Fruit fly (Drosophila melanogaster) whole organism, embryonic: Measurements from ENCODE around the gene CG42784.

Experiments
- CG13424 ChIP-seq: fragments of 200-800 bp; sonication (Bioruptor generic); optimal IDR thresholded peaks from 2 replicates; lab custom pipeline; 2019; ENCODE audit warnings: missing biosample characterization, mild to moderate bottlenecking, missing genetic modification characterization, moderate library complexity
- Dref ChIP-seq: fragments of 200-800 bp; sonication (Bioruptor generic); IDR thresholded peaks from 2 replicates; pipeline ENCODE4 v1.3.6; 2022; ENCODE audit warnings: missing biosample characterization, missing genetic modification characterization
- Ptx1 ChIP-seq: fragments of 200-800 bp; sonication (Bioruptor generic); IDR thresholded peaks from 2 replicates; pipeline ENCODE4 v1.3.6; 2022; ENCODE audit warnings: missing biosample characterization, missing genetic modification characterization
- ftz-f1 ChIP-seq: fragments of 200-800 bp; sonication (Bioruptor generic); optimal IDR thresholded peaks from 2 replicates; lab custom pipeline; 2016; ENCODE audit warnings: missing biosample characterization, missing genetic modification characterization
- kni ChIP-seq: fragments of 200-800 bp; sonication (Bioruptor generic); optimal IDR thresholded peaks from 3 replicates; lab custom pipeline; 2017; ENCODE audit warnings: mild to moderate bottlenecking, missing biosample characterization, missing genetic modification reagents, missing genetic modification characterization

dm6 chr2L:13514945-13515687 is 99.9 kb downstream of the CG42784 start:
- TF ChIP-seq Dref (GFP tag; lab: Robert Waterston, UW), result no peak
- TF ChIP-seq Ptx1 (GFP tag; lab: Robert Waterston, UW), result peak; percentile 75
- no peak for TF ChIP-seq kni
- TF ChIP-seq CG13424 (tag; lab: Kevin White, UChicago), result peak; percentile 45
- TF ChIP-seq ftz-f1 (GFP tag; lab: Kevin White, UChicago), result no peak
